Worm (Caenorhabditis elegans) whole organism, L4 larva: Measurements from ENCODE around the gene arrd-24.

Experiments
- F37D6.2 ChIP-seq: sonication (generic microtip); optimal IDR thresholded peaks from 2 replicates; lab custom pipeline; 2016; ENCODE audit warnings: mild to moderate bottlenecking, missing genetic modification characterization, missing compliant biosample characterization
- F49E8.2 ChIP-seq: sonication (generic microtip); optimal IDR thresholded peaks from 2 replicates; lab custom pipeline; 2016; ENCODE audit warnings: missing compliant biosample characterization, mild to moderate bottlenecking, missing genetic modification characterization, borderline replicate concordance
- R02D3.7 ChIP-seq: fragments of 150-350 bp; sonication (generic microtip); optimal IDR thresholded peaks from 3 replicates; lab custom pipeline; 2014; ENCODE audit warnings: missing biosample characterization, missing genetic modification characterization
- T20F7.1 ChIP-seq: fragments of 200-800 bp; sonication (Bioruptor generic); optimal IDR thresholded peaks from 2 replicates; lab custom pipeline; 2018; ENCODE audit warnings: mild to moderate bottlenecking, missing genetic modification characterization, missing compliant biosample characterization
- Y5F2A.4 ChIP-seq: fragments of 200-800 bp; sonication (Bioruptor generic); optimal IDR thresholded peaks from 2 replicates; lab custom pipeline; 2018; ENCODE audit warnings: mild to moderate bottlenecking, missing genetic modification characterization, missing compliant biosample characterization
- ZK337.2 ChIP-seq: fragments of 200-800 bp; sonication (Bioruptor generic); IDR thresholded peaks from 2 replicates; pipeline ENCODE4 v1.3.6; 2022; ENCODE audit warnings: missing genetic modification reagents, missing genetic modification characterization, missing compliant biosample characterization
- ZK546.5 ChIP-seq, 2 experiments: sonication (generic microtip); optimal IDR thresholded peaks; 2 replicates each; lab custom pipeline; 2017; ENCODE audit warnings: missing biosample characterization in 2 of 2, missing genetic modification characterization in 2 of 2
- aha-1 ChIP-seq: fragments of 150-350 bp; peaks from one replicate; lab custom pipeline; 2014; ENCODE audit warnings: missing biosample characterization, missing genetic modification characterization
- ama-1 ChIP-seq: fragments of 150-350 bp; optimal IDR thresholded peaks from 2 replicates; lab custom pipeline; 2014; ENCODE audit warnings: inconsistent platforms, mixed read lengths
- arid-1 ChIP-seq: fragments of 200-800 bp; sonication (Bioruptor generic); conservative IDR thresholded peaks from 2 replicates; pipeline ENCODE4 v1.3.6; 2022; ENCODE audit warnings: missing genetic modification reagents, missing genetic modification characterization, missing compliant biosample characterization
- ceh-44 ChIP-seq: fragments of 200-800 bp; sonication (Bioruptor generic); IDR thresholded peaks from 2 replicates; pipeline ENCODE4 v1.3.6; 2022; ENCODE audit warnings: missing genetic modification reagents, missing genetic modification characterization, missing compliant biosample characterization
- ceh-62 ChIP-seq: sonication (generic microtip); optimal IDR thresholded peaks from 2 replicates; lab custom pipeline; 2017; ENCODE audit warnings: missing biosample characterization, missing genetic modification characterization
- ces-1 ChIP-seq: fragments of 150-350 bp; sonication (generic microtip); optimal IDR thresholded peaks from 4 replicates; lab custom pipeline; 2014; ENCODE audit warnings: missing biosample characterization, missing genetic modification reagents, missing genetic modification characterization
- daf-16 ChIP-seq, 3 experiments: sonication (generic microtip); optimal IDR thresholded peaks; 2 replicates each; lab custom pipeline; 2016 to 2017; ENCODE audit warnings: missing genetic modification characterization in 3 of 3, missing genetic modification reagents in 3 of 3, mild to moderate bottlenecking in 2 of 3, missing compliant biosample characterization in 2 of 3, missing biosample characterization in 1 of 3, moderate library complexity in 1 of 3
- daf-8 ChIP-seq: fragments of 200-800 bp; sonication (Bioruptor generic); IDR thresholded peaks from 2 replicates; pipeline ENCODE4 v1.3.6; 2022; ENCODE audit warnings: missing genetic modification characterization, missing compliant biosample characterization
- dmd-6 ChIP-seq: fragments of 200-800 bp; sonication (Bioruptor generic); IDR thresholded peaks from 2 replicates; pipeline ENCODE4 v1.3.6; 2022; ENCODE audit warnings: missing genetic modification reagents, missing genetic modification characterization, missing compliant biosample characterization
- dmd-8 ChIP-seq: fragments of 200-800 bp; sonication (Bioruptor generic); IDR thresholded peaks from 2 replicates; pipeline ENCODE4 v1.3.6; 2022; ENCODE audit warnings: missing genetic modification characterization, missing compliant biosample characterization
- dmd-9 ChIP-seq: fragments of 200-800 bp; sonication (Bioruptor generic); IDR thresholded peaks from 2 replicates; pipeline ENCODE4 v1.3.6; 2022; ENCODE audit warnings: missing genetic modification reagents, missing genetic modification characterization, missing compliant biosample characterization
- egl-43 ChIP-seq: fragments of 200-800 bp; sonication (Bioruptor generic); IDR thresholded peaks from 2 replicates; pipeline ENCODE4 v1.3.6; 2022; ENCODE audit warnings: missing genetic modification reagents, missing genetic modification characterization, missing compliant biosample characterization
- fkh-10 ChIP-seq: fragments of 150-350 bp; optimal IDR thresholded peaks from 2 replicates; lab custom pipeline; 2014; ENCODE audit warnings: missing biosample characterization, missing genetic modification reagents, missing genetic modification characterization
- gei-8 ChIP-seq: fragments of 200-800 bp; sonication (Bioruptor generic); optimal IDR thresholded peaks from 2 replicates; lab custom pipeline; 2018; ENCODE audit warnings: mild to moderate bottlenecking, missing genetic modification characterization, missing compliant biosample characterization
- hif-1 ChIP-seq, 2 experiments: sonication (generic microtip); optimal IDR thresholded peaks; 2 replicates each; lab custom pipeline; 2016 to 2017; ENCODE audit warnings: missing compliant biosample characterization in 2 of 2, missing genetic modification characterization in 2 of 2, missing genetic modification reagents in 2 of 2, missing genotype in 2 of 2, mild to moderate bottlenecking in 1 of 2
- jun-1 ChIP-seq: fragments of 150-350 bp; optimal IDR thresholded peaks from 2 replicates; lab custom pipeline; 2014; ENCODE audit warnings: missing biosample characterization, missing genetic modification reagents, missing genetic modification characterization
- lin-29 ChIP-seq: fragments of 200-800 bp; sonication (Bioruptor generic); IDR thresholded peaks from 2 replicates; pipeline ENCODE4 v1.3.6; 2022; ENCODE audit warnings: missing genetic modification reagents, missing genetic modification characterization, missing compliant biosample characterization
- lin-39 ChIP-seq: fragments of 150-350 bp; optimal IDR thresholded peaks from 2 replicates; lab custom pipeline; 2014; ENCODE audit warnings: missing biosample characterization, missing genetic modification reagents, missing genetic modification characterization
- madf-5 ChIP-seq, 2 experiments: fragments of 200-800 bp; sonication (Bioruptor generic); IDR thresholded peaks; 2 replicates each; pipeline ENCODE4 v1.3.6; 2022; ENCODE audit warnings: missing compliant biosample characterization in 2 of 2, missing genetic modification characterization in 2 of 2
- madf-9 ChIP-seq: fragments of 200-800 bp; sonication (Bioruptor generic); conservative IDR thresholded peaks from 2 replicates; pipeline ENCODE4 v1.3.6; 2022; ENCODE audit warnings: missing genetic modification reagents, missing genetic modification characterization, missing compliant biosample characterization
- mdl-1 ChIP-seq, 2 experiments: fragments of 150-350 bp in 1 of 2; sonication (generic microtip) in 1 of 2; optimal IDR thresholded peaks; 2 replicates each; lab custom pipeline; 2014 to 2017; ENCODE audit warnings: missing biosample characterization in 2 of 2, missing genetic modification characterization in 2 of 2
- mdt-29 ChIP-seq: fragments of 200-800 bp; sonication (Bioruptor generic); IDR thresholded peaks from 2 replicates; pipeline ENCODE4 v1.3.6; 2022; ENCODE audit warnings: missing genetic modification reagents, missing genetic modification characterization, missing compliant biosample characterization
- mep-1 ChIP-seq: fragments of 150-350 bp; sonication (generic microtip); optimal IDR thresholded peaks from 3 replicates; lab custom pipeline; 2014; ENCODE audit warnings: missing biosample characterization, missing genetic modification characterization
- mes-2 ChIP-seq: sonication (generic microtip); optimal IDR thresholded peaks from 2 replicates; lab custom pipeline; 2016; ENCODE audit warnings: missing genotype, mild to moderate bottlenecking, missing genetic modification characterization, missing compliant biosample characterization; ENCODE audit not compliant: poor library complexity, severe bottlenecking
- nhr-111 ChIP-seq: fragments of 200-800 bp; sonication (Bioruptor generic); optimal IDR thresholded peaks from 2 replicates; lab custom pipeline; 2018; ENCODE audit warnings: mild to moderate bottlenecking, missing genetic modification characterization, missing compliant biosample characterization
- nhr-237 ChIP-seq: sonication (generic microtip); optimal IDR thresholded peaks from 2 replicates; lab custom pipeline; 2017; ENCODE audit warnings: missing biosample characterization, missing genetic modification characterization
- nhr-25 ChIP-seq: sonication (generic microtip); optimal IDR thresholded peaks from 2 replicates; lab custom pipeline; 2017; ENCODE audit warnings: missing genetic modification characterization, mild to moderate bottlenecking, missing compliant biosample characterization, antibody characterized with exemption, moderate library complexity, borderline replicate concordance; ENCODE audit not compliant: insufficient read depth
- nhr-76 ChIP-seq: fragments of 150-350 bp; optimal IDR thresholded peaks from 2 replicates; lab custom pipeline; 2014; ENCODE audit warnings: missing biosample characterization, missing genetic modification characterization
- pha-4 ChIP-seq, 2 experiments: fragments of 150-350 bp in 1 of 2; fragments of 200-800 bp in 1 of 2; sonication (Bioruptor generic) in 1 of 2; IDR thresholded peaks in 1 of 2; optimal IDR thresholded peaks in 1 of 2; 2 replicates each; pipeline versions ENCODE4 v1.3.6 to Lab custom; 2014 to 2022; ENCODE audit warnings: missing genetic modification characterization in 2 of 2, missing genetic modification reagents in 2 of 2, missing biosample characterization in 1 of 2, missing compliant biosample characterization in 1 of 2
- php-3 ChIP-seq: fragments of 200-800 bp; sonication (Bioruptor generic); IDR thresholded peaks from 2 replicates; pipeline ENCODE4 v1.3.6; 2022; ENCODE audit warnings: missing genetic modification reagents, missing genetic modification characterization, missing compliant biosample characterization
- rbr-2 ChIP-seq: sonication (generic microtip); optimal IDR thresholded peaks from 2 replicates; lab custom pipeline; 2016; ENCODE audit warnings: missing genotype, missing genetic modification characterization, missing compliant biosample characterization
- sdz-12 ChIP-seq: fragments of 200-800 bp; sonication (Bioruptor generic); optimal IDR thresholded peaks from 2 replicates; lab custom pipeline; 2018; ENCODE audit warnings: mild to moderate bottlenecking, missing genetic modification characterization, missing compliant biosample characterization
- skn-1 ChIP-seq: fragments of 150-350 bp; optimal IDR thresholded peaks from 2 replicates; lab custom pipeline; 2014; ENCODE audit warnings: missing biosample characterization, missing genetic modification characterization
- spr-1 ChIP-seq: sonication (generic microtip); optimal IDR thresholded peaks from 2 replicates; lab custom pipeline; 2016; ENCODE audit warnings: mild to moderate bottlenecking, missing genetic modification characterization, missing compliant biosample characterization
- spr-3 ChIP-seq: fragments of 200-800 bp; sonication (Bioruptor generic); optimal IDR thresholded peaks from 2 replicates; lab custom pipeline; 2018; ENCODE audit warnings: mild to moderate bottlenecking, missing genetic modification characterization, missing compliant biosample characterization
- unc-130 ChIP-seq: sonication (generic microtip); optimal IDR thresholded peaks from 2 replicates; lab custom pipeline; 2016; ENCODE audit warnings: missing genetic modification reagents, missing genetic modification characterization, missing compliant biosample characterization
- unc-39 ChIP-seq: sonication (generic microtip); optimal IDR thresholded peaks from 2 replicates; lab custom pipeline; 2017; ENCODE audit warnings: missing biosample characterization, missing genetic modification characterization
- unc-62 ChIP-seq, 3 experiments: fragments of 150-350 bp in 1 of 3; sonication (generic microtip); optimal IDR thresholded peaks in 2 of 3; peaks in 1 of 3; 1 replicate in 1 of 3; 2 replicates in 2 of 3; lab custom pipeline; 2014 to 2017; ENCODE audit warnings: missing biosample characterization in 3 of 3, missing genetic modification characterization in 3 of 3, missing genetic modification reagents in 3 of 3, missing genotype in 1 of 3
- zfp-2 ChIP-seq: sonication (generic microtip); optimal IDR thresholded peaks from 2 replicates; lab custom pipeline; 2016; ENCODE audit warnings: mild to moderate bottlenecking, missing genetic modification characterization, missing compliant biosample characterization

Gene arrd-24

ce11 chrX:13986307-13986706 is 6.0 kb upstream of the arrd-24 start, which contains the start of gene irld-24:
Gene irld-24, plus strand, starts transcription at chrX:13986607.
- TF ChIP-seq lin-39 (tag; lab: Kevin White, UChicago) (no peak), ceh-44 (GFP tag; lab: Robert Waterston, UW) (no peak)

DNA sequence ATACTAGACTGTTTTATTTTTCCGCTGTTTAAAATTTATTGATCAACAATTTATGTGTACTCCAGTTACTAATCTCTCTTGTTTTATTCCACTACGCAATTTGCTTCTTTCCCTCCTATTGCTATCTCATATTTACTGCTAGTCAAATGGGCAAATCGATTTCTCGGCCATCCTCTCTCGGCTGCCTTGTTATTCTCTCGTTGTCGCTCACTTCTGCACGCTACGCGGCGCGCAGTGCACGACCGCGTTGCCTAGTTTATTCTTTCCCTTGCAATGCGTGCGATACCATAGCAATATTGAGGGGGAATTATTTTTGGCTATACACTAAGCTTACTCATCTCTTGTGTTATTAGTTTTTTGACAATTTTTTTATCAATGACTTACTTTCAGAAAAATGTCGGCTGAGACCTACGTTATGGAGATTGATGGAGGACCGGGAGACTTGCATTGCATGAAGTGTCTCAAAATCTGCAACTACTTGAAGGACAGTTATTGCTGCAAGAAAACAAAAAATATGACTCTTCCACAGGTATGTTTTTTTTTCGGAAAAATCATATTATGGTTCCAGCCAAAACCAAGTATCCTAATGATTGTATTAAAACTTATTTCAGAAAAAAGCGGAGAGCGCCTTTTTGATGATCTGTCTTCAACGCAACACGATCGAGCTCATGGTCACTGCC is 2.7 kb downstream of the arrd-24 start, which contains the start of gene F48F7.6:
Gene F48F7.6 (plus strand): TSS at position 391 of the 680 bp plus-strand sequence.
- TF ChIP-seq dmd-8 (GFP tag; lab: Robert Waterston, UW) (no peak), unc-39 (tag; lab: Kevin White, UChicago) (no peak), ces-1 (no peak), mdl-1 (tag; optimal IDR thresholded peaks at IDR 0.05; lab: Kevin White, UChicago) (peak in 1 of 2 experiments; percentile 72), nhr-237 (tag; lab: Kevin White, UChicago) (no peak), egl-43 (GFP tag; lab: Robert Waterston, UW) (no peak), zfp-2 (no peak), nhr-111 (no peak), Y5F2A.4 (GFP tag; lab: Kevin White, UChicago) (no peak), F49E8.2 (tag; lab: Kevin White, UChicago) (no peak), unc-130 (GFP tag; lab: Kevin White, UChicago) (no peak), skn-1 (tag; lab: Kevin White, UChicago) (no peak), ZK546.5 (tag; optimal IDR thresholded peaks at IDR 0.05; lab: Kevin White, UChicago) (no peak), ceh-62 (tag; lab: Kevin White, UChicago) (no peak), lin-39 (tag; lab: Kevin White, UChicago) (no peak), ama-1 (lab: Kevin White, UChicago) (no peak), rbr-2 (tag; lab: Kevin White, UChicago) (peak; percentile 39), ZK337.2 (no peak), hif-1 (tag; optimal IDR thresholded peaks at IDR 0.05; lab: Kevin White, UChicago) (peak in 1 of 2 experiments; percentile 31), madf-5 (GFP tag; IDR thresholded peaks at IDR 0.05; lab: Robert Waterston, UW) (no peak), R02D3.7 (no peak), fkh-10 (GFP tag; lab: Kevin White, UChicago) (no peak), F37D6.2 (no peak), dmd-6 (GFP tag; lab: Robert Waterston, UW) (0 out of 2 replicates have a peak, but pooled peaks have one; percentile 8), jun-1 (tag; lab: Kevin White, UChicago) (no peak), dmd-9 (GFP tag; lab: Robert Waterston, UW) (no peak), arid-1 (GFP tag; lab: Robert Waterston, UW) (no peak), php-3 (GFP tag; lab: Robert Waterston, UW) (no peak), mdt-29 (no peak), mep-1 (tag; lab: Kevin White, UChicago) (peak; percentile 18), aha-1 (tag; lab: Kevin White, UChicago) (peak; percentile 50), nhr-76 (tag; lab: Kevin White, UChicago) (no peak), madf-9 (GFP tag; lab: Robert Waterston, UW) (no peak), spr-3 (GFP tag; lab: Kevin White, UChicago) (no peak), pha-4 (GFP tag; IDR thresholded peaks at IDR 0.05; lab: Robert Waterston, UW) (no peak), pha-4 (tag; optimal IDR thresholded peaks at IDR 0.05; lab: Kevin White, UChicago) (no peak), sdz-12 (GFP tag; lab: Kevin White, UChicago) (no peak), spr-1 (no peak), daf-8 (no peak), gei-8 (GFP tag; lab: Kevin White, UChicago) (no peak), mes-2 (tag; lab: Kevin White, UChicago) (peak; percentile 58), unc-62 (GFP tag; optimal IDR thresholded peaks at IDR 0.05 in 1 of 2; lab: Kevin White, UChicago) (peak in 1 of 2 experiments; percentile 98), unc-62 (tag; optimal IDR thresholded peaks at IDR 0.05; lab: Kevin White, UChicago) (no peak), nhr-25 (tag; lab: Kevin White, UChicago) (no peak), lin-29 (no peak), daf-16 (GFP tag; optimal IDR thresholded peaks at IDR 0.05; lab: Kevin White, UChicago) (no peak), daf-16 (tag; optimal IDR thresholded peaks at IDR 0.05; lab: Kevin White, UChicago) (peak; percentile 64), T20F7.1 (GFP tag; lab: Kevin White, UChicago) (no peak)
